Fruit fly (Drosophila melanogaster) whole organism: Measurements from ENCODE around the gene sesB.

Experiments
- EcR ChIP-seq, 2 experiments: fragments of >200 bp; optimal IDR thresholded peaks; 2 replicates each; lab custom pipeline; 2017; ENCODE audit warnings: missing biosample characterization in 2 of 2, missing genetic modification characterization in 2 of 2, missing genetic modification reagents in 2 of 2
- pan ChIP-seq: fragments of >200 bp; optimal IDR thresholded peaks from 2 replicates; lab custom pipeline; 2017
- psq ChIP-seq: fragments of >200 bp; optimal IDR thresholded peaks from 2 replicates; lab custom pipeline; 2017
- usp ChIP-seq: fragments of >200 bp; optimal IDR thresholded peaks from 2 replicates; lab custom pipeline; 2017; ENCODE audit warnings: missing biosample characterization, missing genetic modification characterization, mixed read lengths

- TF ChIP-seq EcR (GFP tag; optimal IDR thresholded peaks at IDR 0.05; lab: Kevin White, UChicago) (no peak), pan (lab: Kevin White, UChicago) (no peak), psq (lab: Kevin White, UChicago) (no peak), usp (no peak)
Measured at dm6 chrX:10743825-10744224, 42.9 kb downstream of the sesB start.
